Fruit fly (Drosophila melanogaster) whole organism, embryonic: ENCODE results near the gene waw.

Experiments
- BtbVII ChIP-seq: fragments of 200-800 bp; sonication (Bioruptor generic); optimal IDR thresholded peaks from 3 replicates; lab custom pipeline; 2017; ENCODE audit warnings: missing biosample characterization, mild to moderate bottlenecking, missing genetic modification characterization
- C15 ChIP-seq: fragments of 200-800 bp; sonication (Bioruptor generic); IDR thresholded peaks from 3 replicates; pipeline ENCODE4 v1.3.6; 2022; ENCODE audit warnings: missing biosample characterization, missing genetic modification characterization
- CG10431 ChIP-seq: fragments of 200-800 bp; sonication (Bioruptor generic); optimal IDR thresholded peaks from 3 replicates; lab custom pipeline; 2018; ENCODE audit warnings: missing biosample characterization, mild to moderate bottlenecking, missing genetic modification characterization
- CG11696 ChIP-seq: fragments of 200-800 bp; sonication (Bioruptor generic); IDR thresholded peaks from 2 replicates; pipeline ENCODE4 v1.3.6; 2022; ENCODE audit warnings: missing biosample characterization, missing genetic modification characterization
- CG12299 ChIP-seq: fragments of 200-800 bp; sonication (Bioruptor generic); optimal IDR thresholded peaks from 2 replicates; lab custom pipeline; 2018; ENCODE audit warnings: missing biosample characterization, mild to moderate bottlenecking, missing genetic modification characterization
- CG12391 ChIP-seq: fragments of 200-800 bp; sonication (Bioruptor generic); optimal IDR thresholded peaks from 3 replicates; lab custom pipeline; 2018; ENCODE audit warnings: missing biosample characterization, mild to moderate bottlenecking, missing genetic modification characterization, moderate library complexity
- CG15696 ChIP-seq: fragments of 200-800 bp; sonication (Bioruptor generic); optimal IDR thresholded peaks from 2 replicates; lab custom pipeline; 2019; ENCODE audit warnings: missing biosample characterization, mild to moderate bottlenecking, missing genetic modification characterization, moderate library complexity
- CG1647 ChIP-seq: fragments of 200-800 bp; sonication (Bioruptor generic); optimal IDR thresholded peaks from 3 replicates; lab custom pipeline; 2016; ENCODE audit warnings: missing biosample characterization, missing genetic modification characterization
- CG17385 ChIP-seq: fragments of 200-800 bp; sonication (Bioruptor generic); optimal IDR thresholded peaks from 3 replicates; lab custom pipeline; 2018; ENCODE audit warnings: missing biosample characterization, mild to moderate bottlenecking, missing genetic modification characterization
- CG2199 ChIP-seq: fragments of 200-800 bp; sonication (Bioruptor generic); IDR thresholded peaks from 3 replicates; pipeline ENCODE4 v1.3.6; 2022; ENCODE audit warnings: missing biosample characterization, missing genetic modification characterization
- CG30431 ChIP-seq: fragments of 200-800 bp; sonication (Bioruptor generic); optimal IDR thresholded peaks from 2 replicates; lab custom pipeline; 2017; ENCODE audit warnings: missing biosample characterization, missing genetic modification characterization
- CG4328 ChIP-seq: fragments of 200-800 bp; sonication (Bioruptor generic); optimal IDR thresholded peaks from 3 replicates; lab custom pipeline; 2017; ENCODE audit warnings: missing biosample characterization, missing genetic modification reagents, missing genetic modification characterization
- CG4617 ChIP-seq: fragments of 200-800 bp; sonication (Bioruptor generic); optimal IDR thresholded peaks from 3 replicates; lab custom pipeline; 2016; ENCODE audit warnings: missing biosample characterization, missing genetic modification characterization, borderline replicate concordance
- CG6791 ChIP-seq: fragments of 200-800 bp; sonication (Bioruptor generic); IDR thresholded peaks from 3 replicates; pipeline ENCODE4 v1.3.6; 2022; ENCODE audit warnings: missing biosample characterization, missing genetic modification characterization; ENCODE audit not compliant: partially characterized antibody
- CG8478 ChIP-seq: fragments of >200 bp; optimal IDR thresholded peaks from 2 replicates; lab custom pipeline; 2018
- CTCF ChIP-seq: fragments of 200-800 bp; sonication (Bioruptor generic); optimal IDR thresholded peaks from 2 replicates; lab custom pipeline; 2017; ENCODE audit warnings: missing biosample characterization, mild to moderate bottlenecking, missing genetic modification characterization, moderate library complexity
- Dad ChIP-seq: fragments of 200-800 bp; sonication (Bioruptor generic); optimal IDR thresholded peaks from 3 replicates; lab custom pipeline; 2016; ENCODE audit warnings: missing biosample characterization, missing genetic modification characterization
- Dip2 ChIP-seq: fragments of 200-800 bp; sonication (Bioruptor generic); IDR thresholded peaks from 2 replicates; pipeline ENCODE4 v1.3.6; 2022; ENCODE audit warnings: missing biosample characterization, missing genetic modification characterization
- Dip3 ChIP-seq: fragments of 200-800 bp; sonication (Bioruptor generic); optimal IDR thresholded peaks from 3 replicates; lab custom pipeline; 2016; ENCODE audit warnings: missing biosample characterization, missing genetic modification characterization
- Eip74EF ChIP-seq, 2 experiments: fragments of 200-800 bp in 1 of 2; fragments of >200 bp in 1 of 2; sonication (Bioruptor generic) in 1 of 2; optimal IDR thresholded peaks; 2 replicates each; lab custom pipeline; 2017 to 2019; ENCODE audit warnings: missing biosample characterization in 2 of 2, missing genetic modification characterization in 2 of 2, mild to moderate bottlenecking in 1 of 2, moderate library complexity in 1 of 2
- Fer1 ChIP-seq: fragments of 200-800 bp; sonication (Bioruptor generic); optimal IDR thresholded peaks from 2 replicates; lab custom pipeline; 2017; ENCODE audit warnings: missing biosample characterization, mild to moderate bottlenecking, missing genetic modification characterization
- HLH54F ChIP-seq: fragments of 200-800 bp; sonication (Bioruptor generic); optimal IDR thresholded peaks from 3 replicates; lab custom pipeline; 2016; ENCODE audit warnings: missing biosample characterization, missing genetic modification characterization
- HmgZ ChIP-seq: fragments of 200-800 bp; sonication (Bioruptor generic); optimal IDR thresholded peaks from 2 replicates; lab custom pipeline; 2018; ENCODE audit warnings: missing biosample characterization, mild to moderate bottlenecking, missing genetic modification characterization
- Hr51 ChIP-seq, 2 experiments: fragments of 200-800 bp; sonication (Bioruptor generic); optimal IDR thresholded peaks; 2 replicates in 1 of 2; 3 replicates in 1 of 2; lab custom pipeline; 2016 to 2018; ENCODE audit warnings: missing biosample characterization in 2 of 2, missing genetic modification characterization in 2 of 2, mild to moderate bottlenecking in 1 of 2, moderate library complexity in 1 of 2
- Jarid2 ChIP-seq: fragments of 200-800 bp; sonication (Bioruptor generic); optimal IDR thresholded peaks from 3 replicates; lab custom pipeline; 2017; ENCODE audit warnings: mild to moderate bottlenecking, missing biosample characterization, missing genetic modification reagents, missing genetic modification characterization
- Oli ChIP-seq: fragments of 200-800 bp; sonication (Bioruptor generic); optimal IDR thresholded peaks from 2 replicates; lab custom pipeline; 2018; ENCODE audit warnings: missing biosample characterization, mild to moderate bottlenecking, missing genetic modification characterization, moderate library complexity
- PHDP ChIP-seq: fragments of 200-800 bp; sonication (Bioruptor generic); optimal IDR thresholded peaks from 3 replicates; lab custom pipeline; 2018; ENCODE audit warnings: missing biosample characterization, mild to moderate bottlenecking, missing genetic modification characterization, moderate library complexity
- Six4 ChIP-seq: fragments of 200-800 bp; sonication (Bioruptor generic); optimal IDR thresholded peaks from 2 replicates; lab custom pipeline; 2016; ENCODE audit warnings: missing biosample characterization, missing genetic modification characterization
- Spps ChIP-seq: fragments of 200-800 bp; sonication (Bioruptor generic); optimal IDR thresholded peaks from 2 replicates; lab custom pipeline; 2018; ENCODE audit warnings: missing biosample characterization, mild to moderate bottlenecking, missing genetic modification characterization
- Sry-δ ChIP-seq: fragments of 200-800 bp; sonication (Bioruptor generic); optimal IDR thresholded peaks from 2 replicates; lab custom pipeline; 2016; ENCODE audit warnings: missing biosample characterization, missing genetic modification characterization
- Ssrp ChIP-seq: fragments of 200-800 bp; sonication (Bioruptor generic); optimal IDR thresholded peaks from 2 replicates; lab custom pipeline; 2018; ENCODE audit warnings: missing biosample characterization, mild to moderate bottlenecking, missing genetic modification characterization, moderate library complexity
- ara ChIP-seq: fragments of 200-800 bp; sonication (Bioruptor generic); IDR thresholded peaks from 2 replicates; pipeline ENCODE4 v1.3.6; 2022; ENCODE audit warnings: missing biosample characterization, missing genetic modification characterization
- ash1 ChIP-seq: fragments of 200-800 bp; sonication (Bioruptor generic); optimal IDR thresholded peaks from 2 replicates; lab custom pipeline; 2018; ENCODE audit warnings: missing biosample characterization, mild to moderate bottlenecking, missing genetic modification characterization
- bowl ChIP-seq: fragments of 200-800 bp; sonication (Bioruptor generic); IDR thresholded peaks from 2 replicates; pipeline ENCODE4 v1.3.6; 2022; ENCODE audit warnings: missing biosample characterization, missing genetic modification characterization
- bsh ChIP-seq, 2 experiments: fragments of 200-800 bp; sonication (Bioruptor generic); optimal IDR thresholded peaks; 2 replicates each; lab custom pipeline; 2017 to 2018; ENCODE audit warnings: mild to moderate bottlenecking in 2 of 2, missing biosample characterization in 2 of 2, missing genetic modification characterization in 2 of 2, moderate library complexity in 1 of 2
- btn ChIP-seq: fragments of 200-800 bp; sonication (Bioruptor generic); optimal IDR thresholded peaks from 2 replicates; lab custom pipeline; 2016; ENCODE audit warnings: missing biosample characterization, missing genetic modification characterization
- cas ChIP-seq: fragments of 200-800 bp; sonication (Bioruptor generic); IDR thresholded peaks from 2 replicates; pipeline ENCODE4 v1.3.6; 2022; ENCODE audit warnings: missing biosample characterization, missing genetic modification characterization
- chn ChIP-seq: fragments of 200-800 bp; sonication (Bioruptor generic); optimal IDR thresholded peaks from 2 replicates; lab custom pipeline; 2016; ENCODE audit warnings: missing biosample characterization, missing genetic modification characterization
- dimm ChIP-seq: fragments of 200-800 bp; sonication (Bioruptor generic); IDR thresholded peaks from 2 replicates; pipeline ENCODE4 v1.3.6; 2022; ENCODE audit warnings: missing biosample characterization, missing genetic modification characterization
- ham ChIP-seq: fragments of 200-800 bp; sonication (Bioruptor generic); IDR thresholded peaks from 2 replicates; pipeline ENCODE4 v1.3.6; 2022; ENCODE audit warnings: missing biosample characterization, missing genetic modification characterization
- hkb ChIP-seq, 2 experiments: fragments of 200-800 bp in 1 of 2; fragments of >200 bp in 1 of 2; sonication (Bioruptor generic) in 1 of 2; IDR thresholded peaks in 1 of 2; optimal IDR thresholded peaks in 1 of 2; 2 replicates each; pipeline versions ENCODE4 v1.3.6 to Lab custom; 2017 to 2022; ENCODE audit warnings: missing biosample characterization in 1 of 2, missing genetic modification characterization in 1 of 2
- kah ChIP-seq: fragments of 200-800 bp; sonication (Bioruptor generic); optimal IDR thresholded peaks from 2 replicates; lab custom pipeline; 2018; ENCODE audit warnings: missing biosample characterization, mild to moderate bottlenecking, missing genetic modification characterization
- mirr ChIP-seq: fragments of 200-800 bp; sonication (Bioruptor generic); optimal IDR thresholded peaks from 3 replicates; lab custom pipeline; 2018; ENCODE audit warnings: missing biosample characterization, mild to moderate bottlenecking, missing genetic modification characterization
- nerfin-1 ChIP-seq: fragments of 200-800 bp; sonication (Bioruptor generic); optimal IDR thresholded peaks from 3 replicates; lab custom pipeline; 2019; ENCODE audit warnings: missing biosample characterization, mild to moderate bottlenecking, missing genetic modification characterization, moderate library complexity
- pfk ChIP-seq: fragments of 200-800 bp; sonication (Bioruptor generic); optimal IDR thresholded peaks from 2 replicates; lab custom pipeline; 2018; ENCODE audit warnings: missing biosample characterization, mild to moderate bottlenecking, missing genetic modification characterization, moderate library complexity
- pzg ChIP-seq: fragments of 200-800 bp; sonication (Bioruptor generic); optimal IDR thresholded peaks from 3 replicates; lab custom pipeline; 2018; ENCODE audit warnings: missing biosample characterization, mild to moderate bottlenecking, missing genetic modification characterization, moderate library complexity
- sens-2 ChIP-seq: fragments of 200-800 bp; sonication (Bioruptor generic); IDR thresholded peaks from 2 replicates; pipeline ENCODE4 v1.3.6; 2022; ENCODE audit warnings: missing biosample characterization, missing genetic modification characterization
- tap ChIP-seq: fragments of 200-800 bp; optimal IDR thresholded peaks from 3 replicates; lab custom pipeline; 2019; ENCODE audit warnings: missing biosample characterization, mild to moderate bottlenecking, missing genetic modification characterization, moderate library complexity
- tup ChIP-seq: fragments of 200-800 bp; sonication (Bioruptor generic); optimal IDR thresholded peaks from 2 replicates; lab custom pipeline; 2016; ENCODE audit warnings: missing biosample characterization, mild to moderate bottlenecking, missing genetic modification characterization, moderate library complexity
- wek ChIP-seq: fragments of 200-800 bp; sonication (Bioruptor generic); optimal IDR thresholded peaks from 3 replicates; lab custom pipeline; 2018; ENCODE audit warnings: missing biosample characterization, mild to moderate bottlenecking, missing genetic modification characterization, moderate library complexity

Gene waw

DNA sequence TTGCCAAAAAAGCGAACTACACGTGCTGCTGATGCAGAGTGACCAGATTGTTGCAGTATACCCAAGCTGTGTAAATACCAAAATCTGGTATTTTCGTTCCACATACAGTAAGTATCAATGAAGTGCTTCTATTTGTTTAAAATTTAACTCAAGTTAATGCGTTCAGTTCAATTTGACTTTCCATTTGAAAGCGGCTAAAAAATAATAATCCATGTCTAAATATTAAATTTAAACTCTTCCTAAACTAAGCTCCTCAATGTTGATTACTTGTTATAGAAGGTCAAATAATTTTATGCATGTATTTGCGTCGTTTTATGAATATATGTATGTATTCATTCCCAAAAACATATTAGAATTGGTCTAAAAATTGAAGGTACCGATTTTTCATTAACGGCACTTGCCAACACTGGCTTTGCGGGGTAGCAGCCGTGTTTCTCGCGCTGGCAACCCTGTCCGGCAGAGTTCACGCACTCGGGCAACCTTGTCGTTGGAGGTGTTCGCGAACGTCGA, 13.0 kb upstream of the waw start, which contains the start of the genes peng and sol:
TSS of gene peng (minus strand) at position 44 of the 510 bp plus-strand sequence.
TSS of gene sol (plus strand) at position 481 of the 510 bp plus-strand sequence.
- no peak for TF ChIP-seq Jarid2 (GFP tag; lab: Kevin White, UChicago)
- peak; percentile 52 for TF ChIP-seq btn (GFP tag; lab: Kevin White, UChicago)
- TF ChIP-seq kah (GFP tag; lab: Kevin White, UChicago): no peak
- TF ChIP-seq BtbVII (GFP tag; lab: Kevin White, UChicago): peak; percentile 47
- peak; percentile 33 for TF ChIP-seq Dad (GFP tag; lab: Kevin White, UChicago)
- peak; percentile 63 for TF ChIP-seq hkb (optimal IDR thresholded peaks at IDR 0.05; lab: Kevin White, UChicago)
- no peak; the same call in 1 of the 2 replicates for TF ChIP-seq hkb (GFP tag; IDR thresholded peaks at IDR 0.05; lab: Robert Waterston, UW)
- no peak for TF ChIP-seq Eip74EF (GFP tag; optimal IDR thresholded peaks at IDR 0.05; lab: Kevin White, UChicago)
- peak in 1 of 2 experiments; percentile 65 for TF ChIP-seq bsh (GFP tag; optimal IDR thresholded peaks at IDR 0.05; lab: Kevin White, UChicago)
- 0 out of 3 replicates have a peak, but pooled peaks have one; percentile 25 for TF ChIP-seq C15 (GFP tag; lab: Robert Waterston, UW)
- TF ChIP-seq CG2199: no peak
- TF ChIP-seq chn (GFP tag; lab: Kevin White, UChicago): peak; percentile 80
- no peak for TF ChIP-seq bowl
- TF ChIP-seq CG4328 (GFP tag; lab: Kevin White, UChicago): peak; percentile 47
- TF ChIP-seq cas (GFP tag; lab: Robert Waterston, UW): no peak
- peak; percentile 63 for TF ChIP-seq Oli (tag; lab: Kevin White, UChicago)
- no peak for TF ChIP-seq ash1 (GFP tag; lab: Kevin White, UChicago)
- TF ChIP-seq HLH54F (GFP tag; lab: Kevin White, UChicago): peak; percentile 67
- TF ChIP-seq tup (GFP tag; lab: Kevin White, UChicago): no peak
- peak; percentile 21 for TF ChIP-seq CG10431 (GFP tag; lab: Kevin White, UChicago)
- TF ChIP-seq Six4 (GFP tag; lab: Kevin White, UChicago): peak; percentile 72
- peak; percentile 73 for TF ChIP-seq CG6791
- peak; percentile 84 for TF ChIP-seq CG12391
- TF ChIP-seq Sry-δ (GFP tag; lab: Kevin White, UChicago): peak; percentile 53
- 0 out of 2 replicates have a peak, but pooled peaks have one; percentile 4 for TF ChIP-seq sens-2
- TF ChIP-seq CG4617 (GFP tag; lab: Kevin White, UChicago): peak; percentile 48
- peak; percentile 45 for TF ChIP-seq nerfin-1 (tag; lab: Kevin White, UChicago)
- TF ChIP-seq Dip2: no peak
- peak; percentile 40 for TF ChIP-seq CG1647 (GFP tag; lab: Kevin White, UChicago)
- peak; percentile 42 for TF ChIP-seq CG12299 (tag; lab: Kevin White, UChicago)
- no peak for TF ChIP-seq Spps
- TF ChIP-seq PHDP (tag; lab: Kevin White, UChicago): peak; percentile 66
- peak; percentile 25 for TF ChIP-seq mirr
- TF ChIP-seq Fer1 (GFP tag; lab: Kevin White, UChicago): peak; percentile 72
- peak; percentile 56 for TF ChIP-seq CG30431 (GFP tag; lab: Kevin White, UChicago)
- no peak for TF ChIP-seq CG11696
- peak; percentile 31 for TF ChIP-seq HmgZ
- TF ChIP-seq wek: no peak
- TF ChIP-seq CG8478: no peak
- TF ChIP-seq ara (GFP tag; lab: Robert Waterston, UW): peak; percentile 48; the same call in 1 of the 2 replicates
- no peak for TF ChIP-seq dimm (GFP tag; lab: Robert Waterston, UW)
- no peak for TF ChIP-seq pfk
- no peak for TF ChIP-seq ham
- peak; percentile 59 for TF ChIP-seq Ssrp (tag; lab: Kevin White, UChicago)
- TF ChIP-seq CG15696 (tag; lab: Kevin White, UChicago): peak; percentile 60
- peak; percentile 76 for TF ChIP-seq CG17385 (GFP tag; lab: Kevin White, UChicago)
- TF ChIP-seq Dip3: peak; percentile 76
- peak; percentile 16 to 74 for TF ChIP-seq Hr51 (GFP tag; optimal IDR thresholded peaks at IDR 0.05; lab: Kevin White, UChicago)
- peak; percentile 42 for TF ChIP-seq pzg (GFP tag; lab: Kevin White, UChicago)
- peak; percentile 18 for TF ChIP-seq CTCF (GFP tag; lab: Kevin White, UChicago)
- TF ChIP-seq tap (tag; lab: Kevin White, UChicago): no peak
